Fruit fly (Drosophila melanogaster) whole organism, pupa: ENCODE results near the gene CG13784.

ENCODE experiments used
- CG10348 ChIP-seq: fragments of 200-800 bp; sonication (Bioruptor generic); IDR thresholded peaks from 2 replicates; pipeline ENCODE4 v1.3.6; 2022; ENCODE audit warnings: missing biosample characterization, missing genetic modification characterization
- CG12605 ChIP-seq: fragments of 200-800 bp; sonication (Bioruptor generic); IDR thresholded peaks from 2 replicates; pipeline ENCODE4 v1.3.6; 2022; ENCODE audit warnings: missing biosample characterization, missing genetic modification characterization
- CG13204 ChIP-seq: fragments of 200-800 bp; sonication (Bioruptor generic); optimal IDR thresholded peaks from 2 replicates; lab custom pipeline; 2018; ENCODE audit warnings: missing biosample characterization, mild to moderate bottlenecking, missing genetic modification characterization, moderate library complexity
- CG14655 ChIP-seq: fragments of 200-800 bp; sonication (Bioruptor generic); optimal IDR thresholded peaks from 3 replicates; lab custom pipeline; 2017; ENCODE audit warnings: mild to moderate bottlenecking, missing biosample characterization, missing genetic modification reagents, missing genetic modification characterization
- CG15710 ChIP-seq: fragments of 200-800 bp; sonication (Bioruptor generic); optimal IDR thresholded peaks from 2 replicates; lab custom pipeline; 2018; ENCODE audit warnings: missing biosample characterization, mild to moderate bottlenecking, missing genetic modification characterization, moderate library complexity
- CG17806 ChIP-seq: fragments of 200-800 bp; sonication (Bioruptor generic); optimal IDR thresholded peaks from 2 replicates; lab custom pipeline; 2018; ENCODE audit warnings: missing biosample characterization, mild to moderate bottlenecking, missing genetic modification characterization, moderate library complexity
- CG32121 ChIP-seq: fragments of 200-800 bp; sonication (Bioruptor generic); IDR thresholded peaks from 2 replicates; pipeline ENCODE4 v1.3.6; 2022; ENCODE audit warnings: missing biosample characterization, missing genetic modification characterization
- CG34367 ChIP-seq: fragments of 200-800 bp; sonication (Bioruptor generic); optimal IDR thresholded peaks from 2 replicates; lab custom pipeline; 2018; ENCODE audit warnings: missing biosample characterization, mild to moderate bottlenecking, missing genetic modification characterization
- CG4496 ChIP-seq: fragments of 200-800 bp; sonication (Bioruptor generic); IDR thresholded peaks from 3 replicates; pipeline ENCODE4 v1.3.6; 2022; ENCODE audit warnings: missing biosample characterization, missing genetic modification characterization
- CG8159 ChIP-seq: fragments of 200-800 bp; sonication (Bioruptor generic); optimal IDR thresholded peaks from 3 replicates; lab custom pipeline; 2018; ENCODE audit warnings: missing biosample characterization, mild to moderate bottlenecking, missing genetic modification characterization, moderate library complexity
- CG8301 ChIP-seq: fragments of 200-800 bp; sonication (Bioruptor generic); optimal IDR thresholded peaks from 2 replicates; lab custom pipeline; 2018; ENCODE audit warnings: missing biosample characterization, mild to moderate bottlenecking, missing genetic modification characterization
- CG9948 ChIP-seq: fragments of 200-800 bp; sonication (Bioruptor generic); optimal IDR thresholded peaks from 2 replicates; lab custom pipeline; 2018; ENCODE audit warnings: missing biosample characterization, mild to moderate bottlenecking, missing genetic modification characterization, moderate library complexity
- D1 ChIP-seq: fragments of 200-800 bp; sonication (Bioruptor generic); optimal IDR thresholded peaks from 2 replicates; lab custom pipeline; 2018; ENCODE audit warnings: missing biosample characterization, mild to moderate bottlenecking, missing genetic modification characterization, moderate library complexity
- EcR ChIP-seq: fragments of 200-800 bp; sonication (Bioruptor generic); optimal IDR thresholded peaks from 3 replicates; lab custom pipeline; 2019; ENCODE audit warnings: missing biosample characterization, missing genetic modification characterization, mild to moderate bottlenecking, moderate library complexity, missing genetic modification reagents
- Ets98B ChIP-seq: fragments of 200-800 bp; sonication (Bioruptor generic); IDR thresholded peaks from 2 replicates; pipeline ENCODE4 v1.3.6; 2022; ENCODE audit warnings: missing biosample characterization, missing genetic modification characterization
- Pif1A ChIP-seq: fragments of 200-800 bp; sonication (Bioruptor generic); optimal IDR thresholded peaks from 3 replicates; lab custom pipeline; 2016; ENCODE audit warnings: missing biosample characterization, missing genetic modification characterization
- Pif1B ChIP-seq: fragments of 200-800 bp; sonication (Bioruptor generic); optimal IDR thresholded peaks from 3 replicates; lab custom pipeline; 2016; ENCODE audit warnings: missing biosample characterization, missing genetic modification characterization
- Snoo ChIP-seq: fragments of 200-800 bp; sonication (Bioruptor generic); optimal IDR thresholded peaks from 3 replicates; lab custom pipeline; 2017; ENCODE audit warnings: missing biosample characterization, mild to moderate bottlenecking, missing genetic modification characterization, inconsistent platforms
- fd96Ca ChIP-seq: fragments of 200-800 bp; sonication (Bioruptor generic); IDR thresholded peaks from 3 replicates; pipeline ENCODE4 v1.3.6; 2022; ENCODE audit warnings: missing biosample characterization, missing genetic modification characterization
- gl ChIP-seq: fragments of 200-800 bp; sonication (Bioruptor generic); optimal IDR thresholded peaks from 2 replicates; lab custom pipeline; 2018; ENCODE audit warnings: missing biosample characterization, mild to moderate bottlenecking, missing genetic modification characterization
- rn ChIP-seq: fragments of 200-800 bp; sonication (Bioruptor generic); IDR thresholded peaks from 2 replicates; pipeline ENCODE4 v1.3.6; 2022; ENCODE audit warnings: missing biosample characterization, missing genetic modification characterization

CG13784 gene

dm6 chr2L:7204172-7204482 lies 15.7 kb downstream of the CG13784 start, which contains the start of gene CG4502:
CG4502 (minus strand) TSS chr2L:7204264.
- peak; percentile 16; the same call in 1 of the 2 replicates for TF ChIP-seq Ets98B (GFP tag; lab: Robert Waterston, UW)
- TF ChIP-seq Pif1B (GFP tag; lab: Kevin White, UChicago), result no peak
- peak; percentile 65; the same call in 2 of the 3 replicates for TF ChIP-seq CG4496
- no peak for TF ChIP-seq CG8301 (tag; lab: Kevin White, UChicago)
- no peak for TF ChIP-seq CG8159 (tag; lab: Kevin White, UChicago)

dm6 chr2L:7203411-7204171 lies 16.2 kb downstream of the CG13784 start:
- no peak for TF ChIP-seq rn (GFP tag; lab: Robert Waterston, UW)
- no peak for TF ChIP-seq CG15710 (tag; lab: Kevin White, UChicago)
- TF ChIP-seq CG8301 (tag; lab: Kevin White, UChicago), result no peak
- no peak for TF ChIP-seq CG17806
- TF ChIP-seq CG8159 (tag; lab: Kevin White, UChicago), result no peak
- peak; percentile 32 for TF ChIP-seq gl (tag; lab: Kevin White, UChicago)
- TF ChIP-seq EcR (GFP tag; lab: Kevin White, UChicago), result peak; percentile 74
- no peak for TF ChIP-seq Pif1B (GFP tag; lab: Kevin White, UChicago)
- TF ChIP-seq CG9948 (tag; lab: Kevin White, UChicago), result no peak
- TF ChIP-seq CG13204 (GFP tag; lab: Kevin White, UChicago), result peak; percentile 15
- no peak for TF ChIP-seq D1 (tag; lab: Kevin White, UChicago)
- no peak for TF ChIP-seq CG34367 (tag; lab: Kevin White, UChicago)
- TF ChIP-seq Snoo (tag; lab: Kevin White, UChicago), result no peak
- no peak for TF ChIP-seq CG14655 (GFP tag; lab: Kevin White, UChicago)
- TF ChIP-seq CG4496, result peak; percentile 78
- TF ChIP-seq Ets98B (GFP tag; lab: Robert Waterston, UW), result no peak
- TF ChIP-seq CG32121 (GFP tag; lab: Robert Waterston, UW), result peak; percentile 9; the same call in 1 of the 2 replicates
- TF ChIP-seq CG12605 (GFP tag; lab: Robert Waterston, UW), result 0 out of 2 replicates have a peak, but pooled peaks have one; percentile 6

DNA sequence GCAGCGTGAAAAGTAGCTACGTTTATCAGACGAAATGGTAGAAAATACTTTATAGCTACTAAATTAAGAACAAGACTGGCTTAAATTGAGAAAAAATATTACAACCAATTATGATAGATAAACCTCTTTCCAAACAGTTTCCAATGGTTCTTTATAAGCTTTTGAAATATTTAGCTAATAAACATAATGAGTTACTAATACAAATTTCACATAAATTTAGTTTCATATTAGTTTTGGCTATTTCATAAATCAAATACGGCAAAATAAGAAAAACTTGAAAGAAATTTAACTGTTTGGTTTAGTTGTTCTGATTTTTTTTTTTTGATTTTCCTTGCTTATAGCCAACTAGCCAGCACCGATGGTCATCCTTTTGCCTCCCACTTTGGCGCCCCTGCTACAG lies 19.7 kb downstream of the CG13784 start:
- TF ChIP-seq gl (tag; lab: Kevin White, UChicago), result no peak
- TF ChIP-seq D1 (tag; lab: Kevin White, UChicago), result peak; percentile 31
- TF ChIP-seq CG8301 (tag; lab: Kevin White, UChicago), result peak; percentile 27
- TF ChIP-seq CG32121 (GFP tag; lab: Robert Waterston, UW), result no peak
- peak; percentile 23 for TF ChIP-seq CG8159 (tag; lab: Kevin White, UChicago)
- TF ChIP-seq CG13204 (GFP tag; lab: Kevin White, UChicago), result no peak
- TF ChIP-seq CG17806, result peak; percentile 2
- TF ChIP-seq CG4496, result no peak
- TF ChIP-seq CG14655 (GFP tag; lab: Kevin White, UChicago), result peak; percentile 26

DNA sequence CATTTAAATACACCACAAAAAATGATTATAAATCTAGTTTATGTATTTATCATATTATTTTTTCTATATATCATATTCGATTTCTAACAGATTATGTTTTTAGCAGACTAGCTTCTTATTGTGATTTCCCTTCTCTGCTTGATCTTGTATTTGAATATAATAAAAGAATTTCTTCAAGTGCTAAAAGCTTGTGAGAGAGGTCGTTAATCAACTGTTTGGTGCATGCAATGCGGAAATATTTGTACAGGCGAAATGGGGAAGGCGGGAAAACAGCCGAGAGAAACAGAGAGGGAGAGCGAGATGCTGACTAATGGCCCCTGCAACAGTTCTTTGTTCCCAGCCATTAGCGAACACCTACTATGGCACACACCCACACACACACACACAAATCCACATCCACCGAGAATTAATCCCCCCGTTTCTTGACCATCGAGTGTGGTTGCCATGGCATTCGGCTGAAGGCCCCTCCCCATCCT lies 20.2 kb downstream of the CG13784 start:
- TF ChIP-seq CG8301 (tag; lab: Kevin White, UChicago), result peak; percentile 78
- peak; percentile 42 for TF ChIP-seq CG34367 (tag; lab: Kevin White, UChicago)
- TF ChIP-seq EcR (GFP tag; lab: Kevin White, UChicago), result peak; percentile 56
- peak; percentile 73 for TF ChIP-seq CG32121 (GFP tag; lab: Robert Waterston, UW)
- TF ChIP-seq Pif1B (GFP tag; lab: Kevin White, UChicago), result peak; percentile 48
- TF ChIP-seq D1 (tag; lab: Kevin White, UChicago), result peak; percentile 51
- peak; percentile 91 for TF ChIP-seq CG4496
- TF ChIP-seq CG15710 (tag; lab: Kevin White, UChicago), result peak; percentile 68
- peak; percentile 72 for TF ChIP-seq CG14655 (GFP tag; lab: Kevin White, UChicago)
- TF ChIP-seq CG12605 (GFP tag; lab: Robert Waterston, UW), result peak; percentile 56
- peak; percentile 1 for TF ChIP-seq gl (tag; lab: Kevin White, UChicago)
- TF ChIP-seq Pif1A (GFP tag; lab: Kevin White, UChicago), result peak; percentile 10
- peak; percentile 39 for TF ChIP-seq Snoo (tag; lab: Kevin White, UChicago)
- 0 out of 2 replicates have a peak, but pooled peaks have one; percentile 43 for TF ChIP-seq rn (GFP tag; lab: Robert Waterston, UW)
- TF ChIP-seq CG9948 (tag; lab: Kevin White, UChicago), result peak; percentile 62
- TF ChIP-seq Ets98B (GFP tag; lab: Robert Waterston, UW), result peak; percentile 66; the same call in 1 of the 2 replicates
- peak; percentile 75 for TF ChIP-seq CG8159 (tag; lab: Kevin White, UChicago)
- no peak for TF ChIP-seq CG10348
- TF ChIP-seq CG13204 (GFP tag; lab: Kevin White, UChicago), result no peak
- TF ChIP-seq fd96Ca (GFP tag; lab: Robert Waterston, UW), result 0 out of 3 replicates have a peak, but pooled peaks have one; percentile 21
- TF ChIP-seq CG17806, result peak; percentile 62

DNA sequence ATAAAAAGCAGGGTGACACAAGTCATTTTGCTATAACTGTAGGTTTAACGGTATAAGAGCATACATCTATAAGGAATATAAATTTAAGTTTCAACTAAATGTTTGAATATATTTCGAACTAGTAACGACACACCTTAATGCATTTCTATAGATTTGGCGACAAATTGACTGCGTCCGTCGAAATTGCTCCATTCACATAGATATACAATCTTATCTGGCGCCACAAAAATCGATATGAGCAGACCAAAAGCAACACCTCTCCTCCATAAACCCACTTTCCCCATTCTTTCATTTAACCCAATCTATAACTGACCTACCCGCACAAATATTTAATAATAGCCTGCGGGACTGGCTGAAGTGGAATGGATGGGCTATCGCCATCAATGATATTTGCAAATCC lies 21.2 kb downstream of the CG13784 start:
- TF ChIP-seq CG12605 (GFP tag; lab: Robert Waterston, UW) (no peak; the same call in 1 of the 2 replicates), Pif1A (GFP tag; lab: Kevin White, UChicago) (no peak), Ets98B (GFP tag; lab: Robert Waterston, UW) (0 out of 2 replicates have a peak, but pooled peaks have one; percentile 19), CG8301 (tag; lab: Kevin White, UChicago) (no peak)
